Worm (Caenorhabditis elegans): ENCODE results near the gene Y6E2A.5.
"Not testable (repeated sequence)": the region's sequence is repeated elsewhere in the genome, so short reads cannot be mapped to it uniquely, and the experiment has no call there.

The Y6E2A.5 gene

ce11 chrV:15718562-15718961 is at the start of gene Y6E2A.5:
Gene Y6E2A.5 (minus strand): TSS chrV:15718662.
- TF ChIP-seq unc-62 (GFP tag; optimal IDR thresholded peaks at IDR 0.05): no peak

ce11 chrV:15766122-15766594 is 47.7 kb upstream of the Y6E2A.5 start, which contains the start of the genes haf-3 and F57A10.2:
Gene haf-3 (minus strand): TSS chrV:15766172.
Gene F57A10.2 (plus strand): TSS chrV:15766575.
- no peak for TF ChIP-seq unc-62 (GFP tag; optimal IDR thresholded peaks at IDR 0.05)

- no peak for TF ChIP-seq unc-62 (GFP tag; optimal IDR thresholded peaks at IDR 0.05)
Observed at ce11 chrV:15758449-15758848, 40.0 kb upstream of the Y6E2A.5 start, which contains the start of gene str-9. Gene str-9 (plus strand): TSS chrV:15758749.

- no peak for TF ChIP-seq unc-62 (GFP tag; optimal IDR thresholded peaks at IDR 0.05)
Observed at ce11 chrV:15757645-15758044, 39.2 kb upstream of the Y6E2A.5 start.

ce11 chrV:15754731-15755130 is 36.3 kb upstream of the Y6E2A.5 start, which contains the start of gene str-8:
Gene str-8 (plus strand): TSS chrV:15755031.
- not testable (repeated sequence) for TF ChIP-seq unc-62 (GFP tag; optimal IDR thresholded peaks at IDR 0.05)

DNA sequence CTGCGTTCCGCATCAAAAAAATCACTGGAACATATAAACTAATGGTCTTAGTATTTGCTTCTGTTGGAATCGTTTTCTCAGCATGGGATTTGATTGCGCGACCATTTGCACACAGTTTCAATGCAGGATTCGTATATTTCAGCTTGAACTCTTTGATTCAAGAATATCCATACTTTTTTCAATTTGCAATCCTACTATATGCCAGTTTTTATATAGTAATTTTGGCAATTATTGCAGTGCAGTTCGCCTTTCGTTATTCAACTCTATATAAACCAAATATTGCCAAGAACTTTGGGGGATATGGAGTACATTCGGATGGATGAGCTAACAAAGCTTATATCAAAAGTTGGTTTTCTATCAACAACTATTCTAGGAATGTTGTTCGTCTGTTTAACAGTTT is 34.5 kb upstream of the Y6E2A.5 start, which contains the start of gene str-5:
str-5 (plus strand) TSS at position 301 of the 400 bp plus-strand sequence.
- not testable (repeated sequence) for TF ChIP-seq unc-62 (GFP tag; optimal IDR thresholded peaks at IDR 0.05)

ce11 chrV:15752049-15752448 is 33.6 kb upstream of the Y6E2A.5 start, which contains the start of gene str-43:
Gene str-43 (minus strand): TSS chrV:15752149.
- no peak for TF ChIP-seq unc-62 (GFP tag; optimal IDR thresholded peaks at IDR 0.05)

DNA sequence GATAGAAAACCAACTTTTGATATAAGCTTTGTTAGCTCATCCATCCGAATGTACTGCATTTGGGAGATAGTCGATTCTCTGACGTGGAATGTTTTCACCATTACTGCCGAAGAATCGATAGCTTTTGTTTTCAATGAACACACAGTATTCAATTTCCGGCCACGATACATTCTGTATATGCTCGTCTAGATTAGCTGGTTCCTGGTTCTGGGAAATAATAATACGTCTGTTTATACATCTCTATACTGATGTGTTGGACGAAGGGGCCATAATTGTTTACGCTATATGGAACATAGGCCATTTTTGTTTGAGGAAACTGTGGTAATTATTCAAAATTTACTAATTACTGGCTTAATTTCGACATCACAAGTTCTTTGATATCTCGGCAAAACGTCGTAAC is 31.7 kb upstream of the Y6E2A.5 start, which contains the start of gene str-6:
str-6 (minus strand) TSS at position 101 of the 400 bp plus-strand sequence.
- no peak for TF ChIP-seq unc-62 (GFP tag; optimal IDR thresholded peaks at IDR 0.05)

- not testable (repeated sequence) for TF ChIP-seq unc-62 (GFP tag; optimal IDR thresholded peaks at IDR 0.05)
Observed at ce11 chrV:15748343-15748742, 29.9 kb upstream of the Y6E2A.5 start, which contains the start of gene T23D5.8. Gene T23D5.8 (minus strand): TSS chrV:15748443.

DNA sequence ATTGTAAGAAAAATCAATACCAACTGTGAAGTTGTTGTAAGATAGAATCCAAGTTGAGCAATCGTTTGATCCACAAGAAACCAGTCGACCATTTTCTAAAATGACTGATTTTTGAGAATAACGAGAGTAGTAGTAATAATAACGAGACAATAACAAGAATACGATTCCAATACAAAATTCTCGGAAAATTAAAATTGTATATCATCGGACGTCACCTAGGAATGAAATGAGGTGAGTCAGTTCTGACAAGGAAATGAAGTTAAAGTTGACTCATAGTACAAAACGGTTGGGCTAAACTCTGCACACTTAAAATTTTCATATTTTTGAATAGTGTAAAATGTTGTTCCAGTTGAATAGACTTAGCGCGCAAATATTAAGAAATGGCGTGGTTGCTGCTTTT is 25.9 kb upstream of the Y6E2A.5 start, which contains the start of gene str-19:
str-19 (minus strand) TSS at position 101 of the 400 bp plus-strand sequence.
- not testable (repeated sequence) for TF ChIP-seq unc-62 (GFP tag; optimal IDR thresholded peaks at IDR 0.05)

- no peak for TF ChIP-seq unc-62 (GFP tag; optimal IDR thresholded peaks at IDR 0.05)
Observed at ce11 chrV:15741851-15742250, 23.4 kb upstream of the Y6E2A.5 start, which contains the start of gene str-18. Gene str-18 (minus strand): TSS chrV:15741951.

DNA sequence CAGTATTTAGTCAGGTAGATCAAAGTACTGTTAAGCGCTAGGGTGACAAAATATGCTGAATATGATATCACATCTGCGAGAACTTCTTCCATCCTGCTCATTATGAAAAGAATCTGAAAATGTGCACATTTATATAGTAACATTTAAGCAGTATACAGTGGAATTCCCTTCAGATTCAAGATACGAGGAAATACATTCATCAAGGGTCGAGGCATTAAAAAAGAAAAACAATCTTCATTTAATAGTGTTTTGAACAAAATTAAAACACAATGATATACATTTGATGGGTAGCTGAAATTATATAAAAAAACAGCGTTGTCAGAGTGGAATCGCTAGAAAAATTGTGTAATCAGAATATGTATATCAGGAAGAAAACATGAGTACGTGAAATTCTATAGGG is 17.3 kb upstream of the Y6E2A.5 start, which contains the start of gene str-27:
str-27 (minus strand) TSS at position 101 of the 400 bp plus-strand sequence.
- no peak for TF ChIP-seq unc-62 (GFP tag; optimal IDR thresholded peaks at IDR 0.05)

DNA sequence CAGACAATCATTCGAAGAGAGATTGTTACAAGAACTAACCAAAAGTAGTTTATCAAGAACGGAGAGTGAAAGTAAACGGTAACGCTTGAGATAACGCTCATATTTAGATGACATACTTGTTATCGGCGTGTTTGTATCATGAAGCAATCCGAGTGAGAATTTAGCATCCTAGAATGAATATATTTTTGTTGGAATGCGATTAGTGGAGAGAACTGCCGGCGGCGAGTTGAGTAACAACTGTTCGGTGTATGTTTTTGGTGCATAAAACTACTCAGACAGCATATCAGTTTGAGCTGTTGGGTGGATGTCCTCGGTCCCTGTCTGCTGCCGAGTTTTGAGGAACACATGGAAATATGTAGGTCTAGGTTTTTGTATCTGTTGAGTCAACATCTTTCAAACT is 15.1 kb upstream of the Y6E2A.5 start, which contains the start of gene T23D5.3:
T23D5.3 (minus strand) TSS at position 101 of the 400 bp plus-strand sequence.
- TF ChIP-seq unc-62 (GFP tag; optimal IDR thresholded peaks at IDR 0.05): no peak

ce11 chrV:15733020-15733419 is 14.6 kb upstream of the Y6E2A.5 start:
- TF ChIP-seq unc-62 (GFP tag; optimal IDR thresholded peaks at IDR 0.05): no peak

ce11 chrV:15732209-15732608 is 13.7 kb upstream of the Y6E2A.5 start, which contains the start of gene str-38:
Gene str-38 (minus strand): TSS chrV:15732309.
- no peak for TF ChIP-seq unc-62 (GFP tag; optimal IDR thresholded peaks at IDR 0.05)

DNA sequence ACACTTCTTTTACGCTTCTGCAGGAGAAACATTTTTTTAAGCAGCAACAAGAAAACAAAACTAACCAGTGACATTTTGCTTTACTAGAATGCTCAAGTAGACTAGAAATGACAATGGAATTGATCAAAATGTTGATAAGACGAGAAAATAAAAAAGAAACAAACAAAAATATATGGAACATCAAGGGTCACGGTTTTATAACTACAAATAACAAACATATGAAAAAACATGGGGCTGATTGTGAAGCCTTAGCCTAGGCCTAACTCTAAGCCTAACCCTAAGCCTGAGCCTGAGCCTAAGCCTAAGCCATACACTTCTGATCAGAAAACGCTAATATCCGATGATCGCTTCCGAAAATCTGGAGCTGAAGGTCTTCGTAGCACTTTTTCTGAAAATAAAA is 12.0 kb upstream of the Y6E2A.5 start, which contains the start of gene Y6E2A.10:
Y6E2A.10 (minus strand) TSS at position 101 of the 400 bp plus-strand sequence.
- TF ChIP-seq unc-62 (GFP tag; optimal IDR thresholded peaks at IDR 0.05): no peak

DNA sequence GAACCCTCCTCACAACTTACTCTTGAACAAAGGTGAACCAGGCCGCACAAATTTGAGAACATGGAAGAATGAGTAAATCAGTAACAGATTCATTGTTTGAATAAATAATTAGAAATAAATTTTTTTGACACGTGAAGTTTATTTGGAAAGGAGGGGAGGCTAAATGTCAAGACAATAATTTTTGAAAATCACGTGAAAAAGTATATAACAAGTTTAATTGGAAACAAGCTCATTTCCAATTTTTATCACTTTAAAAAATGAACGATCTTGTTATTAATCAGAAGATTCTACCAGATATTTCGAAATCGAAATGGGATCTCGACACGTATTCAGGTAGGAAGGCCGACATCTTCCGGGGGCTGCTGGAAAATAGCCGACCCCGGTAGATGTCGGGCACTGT is 8.1 kb upstream of the Y6E2A.5 start, which contains the start of the genes irld-57 and sfxn-1.3:
irld-57 (minus strand) TSS at position 101 of the 400 bp plus-strand sequence.
sfxn-1.3 (plus strand) TSS at position 232 of the 400 bp plus-strand sequence.
- TF ChIP-seq unc-62 (GFP tag; optimal IDR thresholded peaks at IDR 0.05): no peak
